Worm (Caenorhabditis elegans) whole organism, midembryonic: Measurements from ENCODE around the gene K08F4.12.

Source experiments
- T22C8.4 ChIP-seq: fragments of 200-800 bp; sonication (Bioruptor generic); IDR thresholded peaks from 2 replicates; pipeline ENCODE4 v1.3.6; 2022; ENCODE audit warnings: missing genetic modification characterization, missing compliant biosample characterization
- flt-1 ChIP-seq: fragments of 200-800 bp; sonication (Bioruptor generic); IDR thresholded peaks from 2 replicates; pipeline ENCODE4 v1.3.6; 2022; ENCODE audit warnings: missing genetic modification characterization, missing compliant biosample characterization
- klf-2 ChIP-seq: fragments of 200-800 bp; sonication (Bioruptor generic); conservative IDR thresholded peaks from 2 replicates; pipeline ENCODE4 v1.3.6; 2022; ENCODE audit warnings: missing genetic modification reagents, missing genetic modification characterization, missing compliant biosample characterization
- ref-1 ChIP-seq: fragments of 200-800 bp; sonication (Bioruptor generic); conservative IDR thresholded peaks from 2 replicates; pipeline ENCODE4 v1.3.6; 2022; ENCODE audit warnings: missing genetic modification reagents, missing genetic modification characterization, missing compliant biosample characterization
- tab-1 ChIP-seq: fragments of 200-800 bp; sonication (Bioruptor generic); IDR thresholded peaks from 2 replicates; pipeline ENCODE4 v1.3.6; 2022; ENCODE audit warnings: missing genetic modification characterization, missing compliant biosample characterization
- ztf-23 ChIP-seq: fragments of 200-800 bp; sonication (Bioruptor generic); IDR thresholded peaks from 2 replicates; pipeline ENCODE4 v1.3.6; 2022; ENCODE audit warnings: missing genetic modification reagents, missing genetic modification characterization, missing compliant biosample characterization
- ztf-29 ChIP-seq: fragments of 200-800 bp; sonication (Bioruptor generic); IDR thresholded peaks from 2 replicates; pipeline ENCODE4 v1.3.6; 2022; ENCODE audit warnings: missing genetic modification reagents, missing genetic modification characterization, missing compliant biosample characterization

ce11 chrIV:10116765-10117164 is 21.1 kb upstream of the K08F4.12 start:
- TF ChIP-seq T22C8.4 (no peak), flt-1 (GFP tag; lab: Robert Waterston, UW) (no peak), ztf-23 (GFP tag; lab: Robert Waterston, UW) (no peak), klf-2 (no peak), tab-1 (no peak), ref-1 (GFP tag; lab: Robert Waterston, UW) (no peak), ztf-29 (GFP tag; lab: Robert Waterston, UW) (no peak)
